Fruit fly (Drosophila melanogaster) whole organism, embryonic: Measurements from ENCODE around the gene CG9328.

Source experiments
- Atf-2 ChIP-seq: fragments of 200-800 bp; sonication (Bioruptor generic); optimal IDR thresholded peaks from 2 replicates; lab custom pipeline; 2016; ENCODE audit warnings: missing biosample characterization, missing genetic modification characterization
- Blimp-1 ChIP-seq: fragments of 200-800 bp; sonication (Bioruptor generic); optimal IDR thresholded peaks from 3 replicates; lab custom pipeline; 2018; ENCODE audit warnings: missing biosample characterization, missing genetic modification characterization, mild to moderate bottlenecking, moderate library complexity, missing genetic modification reagents
- BtbVII ChIP-seq: fragments of 200-800 bp; sonication (Bioruptor generic); optimal IDR thresholded peaks from 3 replicates; lab custom pipeline; 2017; ENCODE audit warnings: missing biosample characterization, mild to moderate bottlenecking, missing genetic modification characterization
- CG10321 ChIP-seq: fragments of 200-800 bp; sonication (Bioruptor generic); IDR thresholded peaks from 2 replicates; pipeline ENCODE4 v1.3.6; 2022; ENCODE audit warnings: missing biosample characterization, missing genetic modification characterization
- CG10366 ChIP-seq: fragments of 200-800 bp; sonication (Bioruptor generic); IDR thresholded peaks from 2 replicates; pipeline ENCODE4 v1.3.6; 2022; ENCODE audit warnings: missing biosample characterization, missing genetic modification characterization
- CG10959 ChIP-seq: fragments of 200-800 bp; sonication (Bioruptor generic); IDR thresholded peaks from 2 replicates; pipeline ENCODE4 v1.3.6; 2022; ENCODE audit warnings: missing biosample characterization, missing genetic modification characterization
- CG13424 ChIP-seq: fragments of 200-800 bp; sonication (Bioruptor generic); optimal IDR thresholded peaks from 2 replicates; lab custom pipeline; 2019; ENCODE audit warnings: missing biosample characterization, mild to moderate bottlenecking, missing genetic modification characterization, moderate library complexity
- CG1529 ChIP-seq: fragments of 200-800 bp; sonication (Bioruptor generic); optimal IDR thresholded peaks from 3 replicates; lab custom pipeline; 2018; ENCODE audit warnings: missing biosample characterization, missing genetic modification characterization
- CG1603 ChIP-seq: fragments of 200-800 bp; sonication (Bioruptor generic); optimal IDR thresholded peaks from 2 replicates; lab custom pipeline; 2019; ENCODE audit warnings: missing biosample characterization, mild to moderate bottlenecking, missing genetic modification characterization, moderate library complexity
- CG17361 ChIP-seq: fragments of 200-800 bp; sonication (Bioruptor generic); IDR thresholded peaks from 3 replicates; pipeline ENCODE4 v1.3.6; 2022; ENCODE audit warnings: missing biosample characterization, missing genetic modification characterization
- CG18476 ChIP-seq: fragments of 200-800 bp; sonication (Bioruptor generic); optimal IDR thresholded peaks from 2 replicates; lab custom pipeline; 2016; ENCODE audit warnings: missing biosample characterization, mild to moderate bottlenecking, missing genetic modification characterization
- CG2202 ChIP-seq: fragments of 200-800 bp; sonication (Bioruptor generic); optimal IDR thresholded peaks from 2 replicates; lab custom pipeline; 2018; ENCODE audit warnings: missing biosample characterization, mild to moderate bottlenecking, missing genetic modification characterization
- CG2678 ChIP-seq: fragments of 200-800 bp; sonication (Bioruptor generic); optimal IDR thresholded peaks from 3 replicates; lab custom pipeline; 2019; ENCODE audit warnings: missing biosample characterization, mild to moderate bottlenecking, missing genetic modification characterization, moderate library complexity
- CG32772 ChIP-seq: fragments of 200-800 bp; sonication (Bioruptor generic); IDR thresholded peaks from 2 replicates; pipeline ENCODE4 v1.3.6; 2022; ENCODE audit warnings: missing biosample characterization, missing genetic modification characterization
- CG34376 ChIP-seq: fragments of 200-800 bp; sonication (Bioruptor generic); optimal IDR thresholded peaks from 2 replicates; lab custom pipeline; 2018; ENCODE audit warnings: missing biosample characterization, mild to moderate bottlenecking, missing genetic modification characterization
- CG42726 ChIP-seq: fragments of 200-800 bp; sonication (Bioruptor generic); IDR thresholded peaks from 2 replicates; pipeline ENCODE4 v1.3.6; 2022; ENCODE audit warnings: missing biosample characterization, missing genetic modification characterization; ENCODE audit not compliant: partially characterized antibody
- CG7357 ChIP-seq: fragments of 200-800 bp; sonication (Bioruptor generic); IDR thresholded peaks from 3 replicates; pipeline ENCODE4 v1.3.6; 2022; ENCODE audit warnings: missing biosample characterization, missing genetic modification characterization
- CG8089 ChIP-seq: fragments of 200-800 bp; sonication (Bioruptor generic); optimal IDR thresholded peaks from 3 replicates; lab custom pipeline; 2016; ENCODE audit warnings: missing biosample characterization, missing genetic modification characterization
- CG8290 ChIP-seq, 3 experiments: fragments of 200-800 bp; sonication (Bioruptor generic); optimal IDR thresholded peaks; 2 replicates each; lab custom pipeline; 2016 to 2019; ENCODE audit warnings: missing biosample characterization in 3 of 3, missing genetic modification characterization in 3 of 3, mild to moderate bottlenecking in 2 of 3, moderate library complexity in 1 of 3
- Chrac-16 ChIP-seq: fragments of 200-800 bp; sonication (Bioruptor generic); optimal IDR thresholded peaks from 3 replicates; lab custom pipeline; 2016; ENCODE audit warnings: missing biosample characterization, missing genetic modification characterization
- HLH54F ChIP-seq: fragments of 200-800 bp; sonication (Bioruptor generic); optimal IDR thresholded peaks from 3 replicates; lab custom pipeline; 2016; ENCODE audit warnings: missing biosample characterization, missing genetic modification characterization
- Hey ChIP-seq: fragments of 200-800 bp; sonication (Bioruptor generic); optimal IDR thresholded peaks from 3 replicates; lab custom pipeline; 2018; ENCODE audit warnings: missing biosample characterization, mild to moderate bottlenecking, missing genetic modification characterization
- Nf-YB ChIP-seq: fragments of 200-800 bp; sonication (Bioruptor generic); optimal IDR thresholded peaks from 3 replicates; lab custom pipeline; 2019; ENCODE audit warnings: missing biosample characterization, mild to moderate bottlenecking, missing genetic modification characterization, moderate library complexity
- Ssrp ChIP-seq: fragments of 200-800 bp; sonication (Bioruptor generic); optimal IDR thresholded peaks from 2 replicates; lab custom pipeline; 2018; ENCODE audit warnings: missing biosample characterization, mild to moderate bottlenecking, missing genetic modification characterization, moderate library complexity
- aop ChIP-seq: fragments of 200-800 bp; sonication (Bioruptor generic); IDR thresholded peaks from 2 replicates; pipeline ENCODE4 v1.3.6; 2022; ENCODE audit warnings: missing biosample characterization, missing genetic modification characterization
- bsh ChIP-seq, 2 experiments: fragments of 200-800 bp; sonication (Bioruptor generic); optimal IDR thresholded peaks; 2 replicates each; lab custom pipeline; 2017 to 2018; ENCODE audit warnings: mild to moderate bottlenecking in 2 of 2, missing biosample characterization in 2 of 2, missing genetic modification characterization in 2 of 2, moderate library complexity in 1 of 2
- caup ChIP-seq: fragments of 200-800 bp; sonication (Bioruptor generic); optimal IDR thresholded peaks from 3 replicates; lab custom pipeline; 2017; ENCODE audit warnings: missing biosample characterization, mild to moderate bottlenecking, missing genetic modification characterization, moderate library complexity; ENCODE audit not compliant: severe bottlenecking
- chn ChIP-seq: fragments of 200-800 bp; sonication (Bioruptor generic); optimal IDR thresholded peaks from 2 replicates; lab custom pipeline; 2016; ENCODE audit warnings: missing biosample characterization, missing genetic modification characterization
- crol ChIP-seq: fragments of 200-800 bp; sonication (Bioruptor generic); IDR thresholded peaks from 2 replicates; pipeline ENCODE4 v1.3.6; 2022; ENCODE audit warnings: missing biosample characterization, missing genetic modification characterization
- dpn ChIP-seq, 2 experiments: fragments of 200-800 bp; sonication (Bioruptor generic); optimal IDR thresholded peaks; 3 replicates each; lab custom pipeline; 2016; ENCODE audit warnings: missing biosample characterization in 2 of 2, missing genetic modification characterization in 2 of 2
- emc ChIP-seq: fragments of 200-800 bp; sonication (Bioruptor generic); optimal IDR thresholded peaks from 2 replicates; lab custom pipeline; 2016; ENCODE audit warnings: missing biosample characterization, missing genetic modification characterization
- gcm ChIP-seq: fragments of 200-800 bp; sonication (Bioruptor generic); optimal IDR thresholded peaks from 2 replicates; lab custom pipeline; 2019; ENCODE audit warnings: missing biosample characterization, mild to moderate bottlenecking, missing genetic modification characterization, moderate library complexity
- grau ChIP-seq: fragments of 200-800 bp; optimal IDR thresholded peaks from 3 replicates; lab custom pipeline; 2019; ENCODE audit warnings: missing biosample characterization, mild to moderate bottlenecking, missing genetic modification characterization, moderate library complexity
- gsb ChIP-seq: fragments of 200-800 bp; sonication (Bioruptor generic); IDR thresholded peaks from 2 replicates; pipeline ENCODE4 v1.3.6; 2022; ENCODE audit warnings: missing biosample characterization, missing genetic modification characterization
- hb ChIP-seq: fragments of 200-800 bp; sonication (Bioruptor generic); IDR thresholded peaks from 3 replicates; pipeline ENCODE4 v1.3.6; 2022; ENCODE audit warnings: missing biosample characterization, missing genetic modification characterization; ENCODE audit not compliant: partially characterized antibody
- kah ChIP-seq: fragments of 200-800 bp; sonication (Bioruptor generic); optimal IDR thresholded peaks from 2 replicates; lab custom pipeline; 2018; ENCODE audit warnings: missing biosample characterization, mild to moderate bottlenecking, missing genetic modification characterization
- kay ChIP-seq: fragments of 200-800 bp; sonication (Bioruptor generic); optimal IDR thresholded peaks from 2 replicates; lab custom pipeline; 2016; ENCODE audit warnings: missing biosample characterization, missing genetic modification characterization
- klu ChIP-seq: fragments of 200-800 bp; sonication (Bioruptor generic); IDR thresholded peaks from 2 replicates; pipeline ENCODE4 v1.3.6; 2022; ENCODE audit warnings: missing biosample characterization, missing genetic modification characterization
- lmd ChIP-seq: fragments of 200-800 bp; sonication (Bioruptor generic); IDR thresholded peaks from 2 replicates; pipeline ENCODE4 v1.3.6; 2022; ENCODE audit warnings: missing biosample characterization, missing genetic modification characterization
- lov ChIP-seq, 2 experiments: fragments of 200-800 bp in 1 of 2; fragments of >200 bp in 1 of 2; sonication (Bioruptor generic) in 1 of 2; IDR thresholded peaks in 1 of 2; optimal IDR thresholded peaks in 1 of 2; 2 replicates in 1 of 2; 3 replicates in 1 of 2; pipeline versions ENCODE4 v1.3.6 to Lab custom; 2017 to 2022; ENCODE audit warnings: missing biosample characterization in 1 of 2, missing genetic modification characterization in 1 of 2
- luna ChIP-seq: fragments of 200-800 bp; sonication (Bioruptor generic); optimal IDR thresholded peaks from 2 replicates; lab custom pipeline; 2016; ENCODE audit warnings: missing biosample characterization, missing genetic modification characterization
- maf-S ChIP-seq: fragments of 200-800 bp; sonication (Bioruptor generic); optimal IDR thresholded peaks from 2 replicates; lab custom pipeline; 2016; ENCODE audit warnings: missing biosample characterization, missing genetic modification characterization
- p53 ChIP-seq: fragments of 200-800 bp; sonication (Bioruptor generic); optimal IDR thresholded peaks from 2 replicates; lab custom pipeline; 2016; ENCODE audit warnings: missing biosample characterization, missing genetic modification characterization
- pan ChIP-seq, 4 experiments: fragments of >200 bp in 3 of 4; fragments of 200-800 bp in 1 of 4; sonication (Bioruptor generic) in 1 of 4; optimal IDR thresholded peaks in 3 of 4; IDR thresholded peaks in 1 of 4; 2 replicates each; pipeline versions ENCODE4 v1.3.6 to Lab custom; 2017 to 2022; ENCODE audit warnings: missing biosample characterization in 2 of 4, missing genetic modification characterization in 2 of 4, mixed read lengths in 1 of 4
- psq ChIP-seq: fragments of 200-800 bp; sonication (Bioruptor generic); optimal IDR thresholded peaks from 2 replicates; lab custom pipeline; 2017; ENCODE audit warnings: missing biosample characterization, missing genetic modification characterization
- sim ChIP-seq: fragments of 200-800 bp; sonication (Bioruptor generic); IDR thresholded peaks from 2 replicates; pipeline ENCODE4 v1.3.6; 2022; ENCODE audit warnings: missing biosample characterization, missing genetic modification characterization
- sr ChIP-seq: fragments of 200-800 bp; sonication (Bioruptor generic); IDR thresholded peaks from 3 replicates; pipeline ENCODE4 v1.3.6; 2022; ENCODE audit warnings: missing biosample characterization, missing genetic modification characterization
- stwl ChIP-seq: fragments of 200-800 bp; sonication (Bioruptor generic); optimal IDR thresholded peaks from 3 replicates; lab custom pipeline; 2018; ENCODE audit warnings: missing biosample characterization, mild to moderate bottlenecking, missing genetic modification characterization, moderate library complexity
- twi ChIP-seq: fragments of 200-800 bp; optimal IDR thresholded peaks from 2 replicates; lab custom pipeline; 2019; ENCODE audit warnings: missing biosample characterization, mild to moderate bottlenecking, missing genetic modification characterization, moderate library complexity

Gene CG9328

dm6 chr2L:20761951-20762538 is 35.5 kb upstream of the CG9328 start (continued):
- TF ChIP-seq BtbVII (GFP tag; lab: Kevin White, UChicago): peak; percentile 3
- no peak for TF ChIP-seq CG1529 (GFP tag; lab: Kevin White, UChicago)
- TF ChIP-seq CG10959: no peak
- TF ChIP-seq emc: no peak
- peak; percentile 56 for TF ChIP-seq CG2678 (tag; lab: Kevin White, UChicago)
- TF ChIP-seq HLH54F (GFP tag; lab: Kevin White, UChicago): no peak
- TF ChIP-seq Hey: no peak
- TF ChIP-seq Nf-YB (GFP tag; lab: Kevin White, UChicago): no peak
- TF ChIP-seq Blimp-1: no peak
- no peak for TF ChIP-seq caup
- no peak for TF ChIP-seq CG34376 (GFP tag; lab: Kevin White, UChicago)
- no peak for TF ChIP-seq CG8290 (GFP tag; optimal IDR thresholded peaks at IDR 0.05; lab: Kevin White, UChicago)
- no peak for TF ChIP-seq CG8290 (tag; optimal IDR thresholded peaks at IDR 0.05; lab: Kevin White, UChicago)
- TF ChIP-seq twi (tag; lab: Kevin White, UChicago): no peak
- TF ChIP-seq dpn (GFP tag; optimal IDR thresholded peaks at IDR 0.05; lab: Kevin White, UChicago): peak in 1 of 2 experiments; percentile 16
- TF ChIP-seq hb (GFP tag; lab: Robert Waterston, UW): no peak
- TF ChIP-seq CG42726: no peak
- peak; percentile 17 for TF ChIP-seq Ssrp (tag; lab: Kevin White, UChicago)
- TF ChIP-seq pan (optimal IDR thresholded peaks at IDR 0.05; lab: Kevin White, UChicago): no peak
- TF ChIP-seq pan (GFP tag; optimal IDR thresholded peaks at IDR 0.05 in 1 of 2, IDR thresholded peaks at IDR 0.05 in 1 of 2): peak in 1 of 2 experiments; percentile 48
- TF ChIP-seq Chrac-16: peak; percentile 35
- TF ChIP-seq luna (GFP tag; lab: Kevin White, UChicago): no peak
- TF ChIP-seq Atf-2: no peak
- TF ChIP-seq lov (optimal IDR thresholded peaks at IDR 0.05; lab: Kevin White, UChicago): no peak
- TF ChIP-seq lov (GFP tag; IDR thresholded peaks at IDR 0.05; lab: Robert Waterston, UW): no peak
- TF ChIP-seq psq (GFP tag; lab: Kevin White, UChicago): no peak
- TF ChIP-seq CG7357 (GFP tag; lab: Robert Waterston, UW): no peak
- TF ChIP-seq sr (GFP tag; lab: Robert Waterston, UW): no peak
- peak; percentile 56; the same call in 2 of the 3 replicates for TF ChIP-seq CG17361 (GFP tag; lab: Robert Waterston, UW)
- TF ChIP-seq grau: peak; percentile 20
- TF ChIP-seq sim (GFP tag; lab: Robert Waterston, UW): no peak
- TF ChIP-seq kay (GFP tag; lab: Kevin White, UChicago): no peak
- TF ChIP-seq CG10321 (GFP tag; lab: Robert Waterston, UW): no peak
- TF ChIP-seq kah (GFP tag; lab: Kevin White, UChicago): no peak
- TF ChIP-seq lmd: no peak
- TF ChIP-seq CG8089 (GFP tag; lab: Kevin White, UChicago): no peak
- no peak for TF ChIP-seq aop (GFP tag; lab: Robert Waterston, UW)
- TF ChIP-seq p53 (GFP tag; lab: Kevin White, UChicago): no peak
- no peak for TF ChIP-seq CG2202
- TF ChIP-seq CG1603 (tag; lab: Kevin White, UChicago): peak; percentile 8
- TF ChIP-seq CG32772 (GFP tag; lab: Robert Waterston, UW): peak; percentile 16; the same call in 1 of the 2 replicates
- TF ChIP-seq CG10366 (GFP tag; lab: Robert Waterston, UW): no peak
- peak; percentile 42 for TF ChIP-seq gcm (GFP tag; lab: Kevin White, UChicago)
- no peak for TF ChIP-seq CG18476
- TF ChIP-seq bsh (GFP tag; optimal IDR thresholded peaks at IDR 0.05; lab: Kevin White, UChicago): peak; percentile 13 to 67
- TF ChIP-seq gsb: no peak
- TF ChIP-seq chn (GFP tag; lab: Kevin White, UChicago): no peak
- TF ChIP-seq klu (GFP tag; lab: Robert Waterston, UW): no peak
- TF ChIP-seq stwl (tag; lab: Kevin White, UChicago): no peak
- TF ChIP-seq CG13424 (tag; lab: Kevin White, UChicago): peak; percentile 45
- TF ChIP-seq maf-S (GFP tag; lab: Kevin White, UChicago): no peak
- TF ChIP-seq crol: no peak
